Fruit fly (Drosophila melanogaster) Kc167 (cell line): Measurements from ENCODE around the gene CG15343.

Source experiments
- Myc ChIP-seq: fragments of >200 bp; optimal IDR thresholded peaks from 2 replicates; lab custom pipeline; 2017; ENCODE audit warnings: missing external identifiers
- Sin3A ChIP-seq: fragments of >200 bp; optimal IDR thresholded peaks from 2 replicates; lab custom pipeline; 2018; ENCODE audit warnings: missing external identifiers
- h ChIP-seq: fragments of >200 bp; optimal IDR thresholded peaks from 3 replicates; lab custom pipeline; 2018; ENCODE audit warnings: missing external identifiers
- psq ChIP-seq: fragments of >200 bp; optimal IDR thresholded peaks from 2 replicates; lab custom pipeline; 2017; ENCODE audit warnings: missing external identifiers
- ttk ChIP-seq: sonication (Bioruptor generic); optimal IDR thresholded peaks from 2 replicates; lab custom pipeline; 2017; ENCODE audit warnings: missing external identifiers

- TF ChIP-seq h (lab: Kevin White, UChicago) (no peak), Myc (no peak), ttk (no peak), Sin3A (no peak), psq (lab: Kevin White, UChicago) (no peak)
These were observed 22.2 kb downstream of the CG15343 start, which contains the start of gene ND-75 for dm6 chrX:8251268-8251996.
